Worm (Caenorhabditis elegans): ENCODE results near the gene nhr-137.

DNA sequence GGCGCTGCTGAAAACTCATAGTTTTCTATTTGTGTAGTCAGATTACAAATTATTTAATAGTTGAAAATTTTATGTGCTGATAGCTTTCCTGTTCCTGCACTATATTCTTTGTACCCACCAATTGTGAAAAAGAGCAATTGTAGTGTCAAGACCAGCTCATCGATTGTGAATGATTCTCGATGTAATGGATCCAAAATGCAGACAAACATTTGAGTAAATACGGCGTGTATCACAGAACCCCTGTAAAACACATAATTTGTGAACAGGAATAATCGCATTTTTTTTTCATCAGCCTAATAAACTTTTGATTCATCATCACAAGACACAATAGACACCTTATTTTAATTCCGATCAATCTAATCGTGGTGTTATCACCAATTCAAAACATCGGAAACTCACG is 6.5 kb downstream of the nhr-137 start:
- no peak for TF ChIP-seq hnd-1 (tag; optimal IDR thresholded peaks at IDR 0.05)
- no peak for TF ChIP-seq ama-1 (optimal IDR thresholded peaks at IDR 0.05)
- TF ChIP-seq tbx-11 (GFP tag; IDR thresholded peaks at IDR 0.05) = no peak
- no peak for TF ChIP-seq ets-7 (tag; optimal IDR thresholded peaks at IDR 0.05)
- no peak for TF ChIP-seq flt-1 (GFP tag; IDR thresholded peaks at IDR 0.05)
- no peak for TF ChIP-seq hmbx-1 (tag; optimal IDR thresholded peaks at IDR 0.05)
- TF ChIP-seq tbx-37 (GFP tag; conservative IDR thresholded peaks at IDR 0.05) = no peak
- no peak for TF ChIP-seq scrt-1 (GFP tag; IDR thresholded peaks at IDR 0.05)
- TF ChIP-seq sea-1 (GFP tag; conservative IDR thresholded peaks at IDR 0.05) = no peak
- TF ChIP-seq pes-1 (GFP tag; IDR thresholded peaks at IDR 0.05) = no peak
- no peak for TF ChIP-seq hmg-4 (GFP tag; optimal IDR thresholded peaks at IDR 0.05)
- TF ChIP-seq aly-1 (tag; optimal IDR thresholded peaks at IDR 0.05) = no peak
- TF ChIP-seq ceh-36 (tag; optimal IDR thresholded peaks at IDR 0.05) = no peak
- TF ChIP-seq ceh-13 (GFP tag; optimal IDR thresholded peaks at IDR 0.05) = no peak

Data from whole organism, early embryonic.